Worm (Caenorhabditis elegans) whole organism, L3 larva: Measurements from ENCODE around the gene asp-4.

Source experiments
- elt-3 ChIP-seq, 3 experiments: fragments of 150-350 bp in 1 of 3; sonication (generic microtip) in 2 of 3; optimal IDR thresholded peaks; 2 replicates in 2 of 3; 4 replicates in 1 of 3; lab custom pipeline; 2014 to 2017; ENCODE audit warnings: missing biosample characterization in 3 of 3, missing genetic modification characterization in 3 of 3
- nfya-1 ChIP-seq: sonication (generic microtip); optimal IDR thresholded peaks from 2 replicates; lab custom pipeline; 2017; ENCODE audit warnings: missing genetic modification characterization, mild to moderate bottlenecking, missing compliant biosample characterization, antibody characterized with exemption, moderate library complexity; ENCODE audit not compliant: insufficient read depth
- nhr-12 ChIP-seq: fragments of 150-350 bp; optimal IDR thresholded peaks from 2 replicates; lab custom pipeline; 2014; ENCODE audit warnings: missing biosample characterization, missing genetic modification characterization
- nhr-237 ChIP-seq: fragments of 150-350 bp; optimal IDR thresholded peaks from 2 replicates; lab custom pipeline; 2014; ENCODE audit warnings: missing biosample characterization, missing genetic modification characterization
- skn-1 ChIP-seq: fragments of 150-350 bp; optimal IDR thresholded peaks from 2 replicates; lab custom pipeline; 2014; ENCODE audit warnings: missing biosample characterization, missing genetic modification characterization
- snpc-4 ChIP-seq: fragments of 150-350 bp; optimal IDR thresholded peaks from 2 replicates; lab custom pipeline; 2014; ENCODE audit warnings: missing biosample characterization, missing genetic modification characterization
- ztf-11 ChIP-seq: fragments of 150-350 bp; optimal IDR thresholded peaks from 2 replicates; lab custom pipeline; 2014; ENCODE audit warnings: missing biosample characterization, missing genetic modification characterization

- TF ChIP-seq nhr-237 (tag; lab: Kevin White, UChicago) (no peak), nfya-1 (tag; lab: Kevin White, UChicago) (no peak), nhr-12 (tag; lab: Kevin White, UChicago) (no peak), elt-3 (tag; optimal IDR thresholded peaks at IDR 0.05; lab: Kevin White, UChicago) (no peak), snpc-4 (no peak), ztf-11 (no peak), skn-1 (no peak)
These were observed 31.4 kb downstream of the asp-4 start, which contains the start of gene cwp-5 for ce11 chrX:13189861-13190260.
